Fruit fly (Drosophila melanogaster): Measurements from ENCODE around the gene CG42675.

DNA sequence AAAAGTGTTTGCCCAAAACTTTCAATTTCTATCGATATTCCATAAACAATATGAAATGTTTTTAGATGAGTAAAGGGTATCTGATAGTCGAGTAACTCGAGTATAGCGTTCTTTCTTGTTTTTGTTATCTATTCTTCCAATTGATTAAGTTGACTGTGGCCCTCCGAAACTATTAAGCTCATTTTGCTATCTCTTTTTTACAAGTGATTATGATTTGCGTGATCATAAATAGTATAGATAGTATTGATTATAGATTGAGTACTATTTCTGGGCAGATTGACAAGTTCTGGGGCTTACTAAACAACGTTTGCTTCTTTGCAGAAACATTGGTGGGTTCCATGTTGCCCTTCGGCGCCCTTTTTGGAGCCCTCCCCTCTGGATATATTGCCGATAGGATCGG is 23.1 kb downstream of the CG42675 start:
- no peak for TF ChIP-seq fd85E (GFP tag; optimal IDR thresholded peaks at IDR 0.05)
- TF ChIP-seq vri (GFP tag; optimal IDR thresholded peaks at IDR 0.05): no peak
- TF ChIP-seq CG9139 (GFP tag; optimal IDR thresholded peaks at IDR 0.05): no peak
- TF ChIP-seq CG3032 (tag; optimal IDR thresholded peaks at IDR 0.05): no peak
- TF ChIP-seq fd59A (GFP tag; optimal IDR thresholded peaks at IDR 0.05): no peak

All from whole organism, prepupa.